Fruit fly (Drosophila melanogaster): Measurements from ENCODE around the gene CG14332.

DNA sequence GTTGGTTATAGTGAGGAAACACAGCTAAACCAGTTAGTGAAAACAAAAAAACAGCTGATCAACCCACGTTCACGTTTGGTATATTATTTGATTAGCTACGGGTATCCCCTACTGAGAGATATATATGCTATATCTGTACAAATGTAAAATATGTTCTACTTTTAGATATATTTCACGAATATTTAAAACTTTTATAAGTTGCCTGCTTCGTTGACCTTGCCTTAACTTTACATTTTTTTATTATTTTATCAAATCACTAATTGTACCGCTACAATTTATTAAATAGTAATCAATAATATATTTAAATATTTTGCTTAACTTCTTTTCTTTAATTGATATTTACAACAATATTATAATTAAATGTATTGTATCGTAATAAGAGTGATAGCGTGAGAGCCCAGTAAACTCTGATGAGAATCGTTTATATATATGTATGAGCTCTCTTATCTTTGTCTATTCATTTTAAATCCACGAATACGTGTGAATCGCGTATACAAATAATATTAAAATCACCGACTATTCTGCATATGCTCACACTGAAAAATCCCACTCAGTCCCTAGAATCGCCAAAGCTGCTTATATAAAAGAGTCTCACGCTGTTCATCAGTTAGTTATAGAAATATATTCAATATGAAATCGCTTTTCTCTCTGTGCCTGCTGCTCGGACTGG, 9.4 kb downstream of the CG14332 start, which contains the start of gene CG42821:
- no peak for TF ChIP-seq CG3919 (GFP tag; optimal IDR thresholded peaks at IDR 0.05)
- TF ChIP-seq CG1621 (tag; optimal IDR thresholded peaks at IDR 0.05) = no peak
- no peak for TF ChIP-seq fd59A (GFP tag; optimal IDR thresholded peaks at IDR 0.05)
- TF ChIP-seq CG6854 (GFP tag; optimal IDR thresholded peaks at IDR 0.05) = no peak
- no peak for TF ChIP-seq lz (GFP tag; optimal IDR thresholded peaks at IDR 0.05)
- no peak for TF ChIP-seq Blimp-1 (GFP tag; optimal IDR thresholded peaks at IDR 0.05)
- TF ChIP-seq CG10669 (GFP tag; optimal IDR thresholded peaks at IDR 0.05) = no peak
- no peak for TF ChIP-seq Hr39 (GFP tag; optimal IDR thresholded peaks at IDR 0.05)
